Fruit fly (Drosophila melanogaster): Measurements from ENCODE around the gene ft.

DNA sequence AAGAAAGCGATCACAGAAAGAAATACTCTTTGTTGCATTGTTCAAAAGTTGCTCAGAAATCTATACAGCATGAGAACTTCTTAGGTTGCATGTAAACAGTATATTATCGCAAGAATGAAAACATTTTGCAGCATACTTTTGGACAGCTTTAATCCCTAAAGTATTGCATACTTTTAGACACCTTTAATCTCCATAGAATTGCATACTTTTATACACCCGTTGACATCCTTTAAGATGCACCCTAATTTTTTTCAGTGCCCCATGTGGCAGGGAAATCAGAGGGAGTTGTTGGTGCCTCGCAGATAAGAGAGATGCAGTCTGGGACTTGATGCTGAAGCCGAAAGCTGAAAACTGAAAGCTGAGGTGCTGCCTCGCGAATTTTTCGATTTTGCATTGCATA lies 42.2 kb downstream of the ft start:
- no peak for TF ChIP-seq lola (GFP tag; optimal IDR thresholded peaks at IDR 0.05)
- no peak for TF ChIP-seq sv (GFP tag; optimal IDR thresholded peaks at IDR 0.05)
- TF ChIP-seq dsf (GFP tag; optimal IDR thresholded peaks at IDR 0.05; ENCODE audit: borderline replicate concordance): no peak
- TF ChIP-seq Rel (GFP tag; optimal IDR thresholded peaks at IDR 0.05): no peak
- TF ChIP-seq Rel (tag; optimal IDR thresholded peaks at IDR 0.05): no peak
- TF ChIP-seq foxo (GFP tag; optimal IDR thresholded peaks at IDR 0.05): no peak
- no peak for TF ChIP-seq Dfd (GFP tag; optimal IDR thresholded peaks at IDR 0.05)
- no peak for TF ChIP-seq OdsH (GFP tag; optimal IDR thresholded peaks at IDR 0.05)
- TF ChIP-seq pan (optimal IDR thresholded peaks at IDR 0.05): no peak
- TF ChIP-seq CG32264 (GFP tag; optimal IDR thresholded peaks at IDR 0.05): no peak
- TF ChIP-seq brk (GFP tag; optimal IDR thresholded peaks at IDR 0.05): no peak
- no peak for TF ChIP-seq Jra (GFP tag; optimal IDR thresholded peaks at IDR 0.05)

Data from whole organism, wandering third instar larva.